Fruit fly (Drosophila melanogaster) whole organism, prepupa: ENCODE data around the gene CG46301.

ENCODE experiments used
- Blimp-1 ChIP-seq: fragments of 200-800 bp; sonication (Bioruptor generic); optimal IDR thresholded peaks from 3 replicates; lab custom pipeline; 2017; ENCODE audit warnings: missing biosample characterization, missing genetic modification characterization, mild to moderate bottlenecking, moderate library complexity, missing genetic modification reagents
- CG1621 ChIP-seq: fragments of 200-800 bp; sonication (Bioruptor generic); optimal IDR thresholded peaks from 3 replicates; lab custom pipeline; 2018; ENCODE audit warnings: missing biosample characterization, mild to moderate bottlenecking, missing genetic modification characterization
- CG31627 ChIP-seq: fragments of 200-800 bp; sonication (Bioruptor generic); optimal IDR thresholded peaks from 3 replicates; lab custom pipeline; 2016; ENCODE audit warnings: missing biosample characterization, missing genetic modification characterization
- CG6854 ChIP-seq: fragments of 200-800 bp; sonication (Bioruptor generic); optimal IDR thresholded peaks from 2 replicates; lab custom pipeline; 2017; ENCODE audit warnings: missing biosample characterization, mild to moderate bottlenecking, missing genetic modification characterization
- Eip93F ChIP-seq: fragments of 200-800 bp; sonication (Bioruptor generic); optimal IDR thresholded peaks from 2 replicates; lab custom pipeline; 2016; ENCODE audit warnings: missing biosample characterization, mild to moderate bottlenecking, missing genetic modification characterization
- Ets96B ChIP-seq: fragments of 200-800 bp; optimal IDR thresholded peaks from 2 replicates; lab custom pipeline; 2019; ENCODE audit warnings: missing biosample characterization, mild to moderate bottlenecking, missing genetic modification characterization, moderate library complexity
- Met ChIP-seq: fragments of 200-800 bp; sonication (Bioruptor generic); optimal IDR thresholded peaks from 3 replicates; lab custom pipeline; 2016; ENCODE audit warnings: missing biosample characterization, missing genetic modification characterization
- lz ChIP-seq: fragments of 200-800 bp; sonication (Bioruptor generic); optimal IDR thresholded peaks from 3 replicates; lab custom pipeline; 2016; ENCODE audit warnings: missing biosample characterization, missing genetic modification characterization
- ss ChIP-seq, 2 experiments: fragments of 200-800 bp; sonication (Bioruptor generic); optimal IDR thresholded peaks; 2 replicates in 1 of 2; 3 replicates in 1 of 2; lab custom pipeline; 2017 to 2018; ENCODE audit warnings: mild to moderate bottlenecking in 2 of 2, missing biosample characterization in 2 of 2, missing genetic modification characterization in 2 of 2, moderate library complexity in 1 of 2
- topi ChIP-seq: fragments of 200-800 bp; sonication (Bioruptor generic); optimal IDR thresholded peaks from 3 replicates; lab custom pipeline; 2016; ENCODE audit warnings: missing biosample characterization, missing genetic modification characterization

DNA sequence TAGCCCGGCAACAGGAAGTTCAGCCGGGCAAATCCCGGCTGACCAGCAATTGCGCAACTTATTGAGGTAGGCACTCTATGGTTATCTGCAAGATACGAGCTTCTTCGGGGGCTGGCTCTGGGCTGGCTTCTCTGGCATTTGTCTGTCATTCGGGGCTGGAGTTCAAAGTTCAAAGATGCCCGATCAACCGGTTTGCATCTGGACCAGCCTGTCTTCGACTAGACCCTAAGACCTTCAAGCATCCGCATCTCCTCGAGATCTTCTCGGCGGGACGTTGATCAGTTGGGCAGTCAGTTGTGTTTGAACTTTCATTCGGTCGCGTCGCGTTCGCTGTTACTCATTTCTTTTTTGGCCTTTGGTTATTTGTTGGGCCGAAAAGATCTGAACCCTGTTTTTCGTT, at the start of gene CG46301:
- TF ChIP-seq CG31627 = no peak
- TF ChIP-seq Blimp-1 = no peak
- TF ChIP-seq CG1621 (tag; lab: Kevin White, UChicago) = no peak
- no peak for TF ChIP-seq Met (GFP tag; lab: Kevin White, UChicago)
- TF ChIP-seq topi = no peak
- no peak for TF ChIP-seq lz (GFP tag; lab: Kevin White, UChicago)
- TF ChIP-seq ss (GFP tag; optimal IDR thresholded peaks at IDR 0.05; lab: Kevin White, UChicago) = no peak
- no peak for TF ChIP-seq Ets96B (tag; lab: Kevin White, UChicago)
- no peak for TF ChIP-seq Eip93F (GFP tag; lab: Kevin White, UChicago)
- TF ChIP-seq CG6854 (GFP tag; lab: Kevin White, UChicago) = no peak
